Fruit fly (Drosophila melanogaster) whole organism, embryonic: ENCODE measurements around the gene cold.

Experiments
- Bdp1 ChIP-seq: fragments of 200-800 bp; sonication (Bioruptor generic); optimal IDR thresholded peaks from 3 replicates; lab custom pipeline; 2016; ENCODE audit warnings: missing biosample characterization, missing genetic modification characterization
- CG10267 ChIP-seq: fragments of 200-800 bp; sonication (Bioruptor generic); optimal IDR thresholded peaks from 2 replicates; lab custom pipeline; 2018; ENCODE audit warnings: missing biosample characterization, mild to moderate bottlenecking, missing genetic modification characterization, moderate library complexity
- CG10431 ChIP-seq: fragments of 200-800 bp; sonication (Bioruptor generic); optimal IDR thresholded peaks from 3 replicates; lab custom pipeline; 2018; ENCODE audit warnings: missing biosample characterization, mild to moderate bottlenecking, missing genetic modification characterization
- CG11247 ChIP-seq: fragments of 200-800 bp; sonication (Bioruptor generic); IDR thresholded peaks from 2 replicates; pipeline ENCODE4 v1.3.6; 2022; ENCODE audit warnings: missing biosample characterization, missing genetic modification characterization
- CG12391 ChIP-seq: fragments of 200-800 bp; sonication (Bioruptor generic); optimal IDR thresholded peaks from 3 replicates; lab custom pipeline; 2018; ENCODE audit warnings: missing biosample characterization, mild to moderate bottlenecking, missing genetic modification characterization, moderate library complexity
- CG12769 ChIP-seq: fragments of 200-800 bp; sonication (Bioruptor generic); optimal IDR thresholded peaks from 2 replicates; lab custom pipeline; 2019; ENCODE audit warnings: missing biosample characterization, mild to moderate bottlenecking, missing genetic modification characterization, moderate library complexity
- CG14050 ChIP-seq: fragments of 200-800 bp; sonication (Bioruptor generic); IDR thresholded peaks from 3 replicates; pipeline ENCODE4 v1.3.6; 2022; ENCODE audit warnings: missing biosample characterization, missing genetic modification characterization
- CG1647 ChIP-seq: fragments of 200-800 bp; sonication (Bioruptor generic); optimal IDR thresholded peaks from 3 replicates; lab custom pipeline; 2016; ENCODE audit warnings: missing biosample characterization, missing genetic modification characterization
- CG16815 ChIP-seq: fragments of 200-800 bp; sonication (Bioruptor generic); optimal IDR thresholded peaks from 3 replicates; lab custom pipeline; 2017; ENCODE audit warnings: missing biosample characterization, mild to moderate bottlenecking, missing genetic modification characterization
- CG17186 ChIP-seq: fragments of 200-800 bp; sonication (Bioruptor generic); optimal IDR thresholded peaks from 3 replicates; lab custom pipeline; 2017; ENCODE audit warnings: missing biosample characterization, missing genetic modification reagents, missing genetic modification characterization
- CG17829 ChIP-seq: fragments of 200-800 bp; optimal IDR thresholded peaks from 2 replicates; lab custom pipeline; 2019; ENCODE audit warnings: missing biosample characterization, mild to moderate bottlenecking, missing genetic modification characterization, moderate library complexity
- CG2199 ChIP-seq: fragments of 200-800 bp; sonication (Bioruptor generic); IDR thresholded peaks from 3 replicates; pipeline ENCODE4 v1.3.6; 2022; ENCODE audit warnings: missing biosample characterization, missing genetic modification characterization
- CG33213 ChIP-seq: fragments of 200-800 bp; sonication (Bioruptor generic); optimal IDR thresholded peaks from 3 replicates; lab custom pipeline; 2016; ENCODE audit warnings: missing biosample characterization, missing genetic modification characterization
- CG4404 ChIP-seq: fragments of 200-800 bp; sonication (Bioruptor generic); IDR thresholded peaks from 2 replicates; pipeline ENCODE4 v1.3.6; 2022; ENCODE audit warnings: missing biosample characterization, missing genetic modification characterization
- CG6175 ChIP-seq: fragments of 200-800 bp; sonication (Bioruptor generic); IDR thresholded peaks from 3 replicates; pipeline ENCODE4 v1.3.6; 2022; ENCODE audit warnings: missing biosample characterization, missing genetic modification characterization
- CG8290 ChIP-seq, 3 experiments: fragments of 200-800 bp; sonication (Bioruptor generic); optimal IDR thresholded peaks; 2 replicates each; lab custom pipeline; 2016 to 2019; ENCODE audit warnings: missing biosample characterization in 3 of 3, missing genetic modification characterization in 3 of 3, mild to moderate bottlenecking in 2 of 3, moderate library complexity in 1 of 3
- CG8478 ChIP-seq: fragments of >200 bp; optimal IDR thresholded peaks from 2 replicates; lab custom pipeline; 2018
- D19B ChIP-seq: fragments of 200-800 bp; sonication (Bioruptor generic); optimal IDR thresholded peaks from 2 replicates; lab custom pipeline; 2017; ENCODE audit warnings: missing biosample characterization, mild to moderate bottlenecking, missing genetic modification characterization
- Eip74EF ChIP-seq, 2 experiments: fragments of 200-800 bp in 1 of 2; fragments of >200 bp in 1 of 2; sonication (Bioruptor generic) in 1 of 2; optimal IDR thresholded peaks; 2 replicates each; lab custom pipeline; 2017 to 2019; ENCODE audit warnings: missing biosample characterization in 2 of 2, missing genetic modification characterization in 2 of 2, mild to moderate bottlenecking in 1 of 2, moderate library complexity in 1 of 2
- Jarid2 ChIP-seq: fragments of 200-800 bp; sonication (Bioruptor generic); optimal IDR thresholded peaks from 3 replicates; lab custom pipeline; 2017; ENCODE audit warnings: mild to moderate bottlenecking, missing biosample characterization, missing genetic modification reagents, missing genetic modification characterization
- MESR4 ChIP-seq: fragments of 200-800 bp; sonication (Bioruptor generic); optimal IDR thresholded peaks from 2 replicates; lab custom pipeline; 2018; ENCODE audit warnings: missing biosample characterization, mild to moderate bottlenecking, missing genetic modification characterization, moderate library complexity
- Pdp1 ChIP-seq, 2 experiments: fragments of 200-800 bp; sonication (Bioruptor generic); optimal IDR thresholded peaks; 3 replicates each; lab custom pipeline; 2016; ENCODE audit warnings: missing biosample characterization in 2 of 2, missing genetic modification characterization in 2 of 2, mild to moderate bottlenecking in 1 of 2, moderate library complexity in 1 of 2
- Sox100B ChIP-seq: fragments of 200-800 bp; sonication (Bioruptor generic); optimal IDR thresholded peaks from 3 replicates; lab custom pipeline; 2018; ENCODE audit warnings: missing biosample characterization, mild to moderate bottlenecking, missing genetic modification characterization
- Ssrp ChIP-seq: fragments of 200-800 bp; sonication (Bioruptor generic); optimal IDR thresholded peaks from 2 replicates; lab custom pipeline; 2018; ENCODE audit warnings: missing biosample characterization, mild to moderate bottlenecking, missing genetic modification characterization, moderate library complexity
- Taf1 ChIP-seq: fragments of 200-800 bp; sonication (Bioruptor generic); IDR thresholded peaks from 2 replicates; pipeline ENCODE4 v1.3.6; 2022; ENCODE audit warnings: missing biosample characterization, missing genetic modification characterization
- ab ChIP-seq: fragments of 200-800 bp; sonication (Bioruptor generic); optimal IDR thresholded peaks from 2 replicates; lab custom pipeline; 2016; ENCODE audit warnings: missing biosample characterization, missing genetic modification characterization
- ara ChIP-seq: fragments of 200-800 bp; sonication (Bioruptor generic); IDR thresholded peaks from 2 replicates; pipeline ENCODE4 v1.3.6; 2022; ENCODE audit warnings: missing biosample characterization, missing genetic modification characterization
- bbx ChIP-seq: fragments of 200-800 bp; sonication (Bioruptor generic); IDR thresholded peaks from 2 replicates; pipeline ENCODE4 v1.3.6; 2022; ENCODE audit warnings: missing biosample characterization, missing genetic modification characterization; ENCODE audit not compliant: partially characterized antibody
- bowl ChIP-seq: fragments of 200-800 bp; sonication (Bioruptor generic); IDR thresholded peaks from 2 replicates; pipeline ENCODE4 v1.3.6; 2022; ENCODE audit warnings: missing biosample characterization, missing genetic modification characterization
- caup ChIP-seq: fragments of 200-800 bp; sonication (Bioruptor generic); optimal IDR thresholded peaks from 3 replicates; lab custom pipeline; 2017; ENCODE audit warnings: missing biosample characterization, mild to moderate bottlenecking, missing genetic modification characterization, moderate library complexity; ENCODE audit not compliant: severe bottlenecking
- fd96Cb ChIP-seq: fragments of 200-800 bp; sonication (Bioruptor generic); optimal IDR thresholded peaks from 2 replicates; lab custom pipeline; 2018; ENCODE audit warnings: missing biosample characterization, mild to moderate bottlenecking, missing genetic modification characterization, moderate library complexity
- gsb-n ChIP-seq: fragments of 200-800 bp; sonication (Bioruptor generic); optimal IDR thresholded peaks from 3 replicates; lab custom pipeline; 2018; ENCODE audit warnings: missing biosample characterization, mild to moderate bottlenecking, missing genetic modification characterization
- hkb ChIP-seq, 2 experiments: fragments of 200-800 bp in 1 of 2; fragments of >200 bp in 1 of 2; sonication (Bioruptor generic) in 1 of 2; IDR thresholded peaks in 1 of 2; optimal IDR thresholded peaks in 1 of 2; 2 replicates each; pipeline versions ENCODE4 v1.3.6 to Lab custom; 2017 to 2022; ENCODE audit warnings: missing biosample characterization in 1 of 2, missing genetic modification characterization in 1 of 2
- mam ChIP-seq: fragments of 200-800 bp; sonication (Bioruptor generic); optimal IDR thresholded peaks from 3 replicates; lab custom pipeline; 2016; ENCODE audit warnings: missing biosample characterization, missing genetic modification characterization
- nerfin-1 ChIP-seq: fragments of 200-800 bp; sonication (Bioruptor generic); optimal IDR thresholded peaks from 3 replicates; lab custom pipeline; 2019; ENCODE audit warnings: missing biosample characterization, mild to moderate bottlenecking, missing genetic modification characterization, moderate library complexity
- nerfin-2 ChIP-seq: fragments of 200-800 bp; sonication (Bioruptor generic); IDR thresholded peaks from 2 replicates; pipeline ENCODE4 v1.3.6; 2022; ENCODE audit warnings: missing biosample characterization, missing genetic modification characterization; ENCODE audit not compliant: partially characterized antibody
- nmo ChIP-seq: fragments of 200-800 bp; sonication (Bioruptor generic); optimal IDR thresholded peaks from 2 replicates; lab custom pipeline; 2018; ENCODE audit warnings: missing biosample characterization, mild to moderate bottlenecking, missing genetic modification characterization, moderate library complexity
- nom ChIP-seq: fragments of 200-800 bp; sonication (Bioruptor generic); optimal IDR thresholded peaks from 2 replicates; lab custom pipeline; 2017; ENCODE audit warnings: missing biosample characterization, missing genetic modification characterization, mild to moderate bottlenecking, moderate library complexity, missing genetic modification reagents
- odd ChIP-seq: fragments of 200-800 bp; sonication (Bioruptor generic); optimal IDR thresholded peaks from 2 replicates; lab custom pipeline; 2017; ENCODE audit warnings: missing biosample characterization, mild to moderate bottlenecking, missing genetic modification characterization
- org-1 ChIP-seq: fragments of 200-800 bp; sonication (Bioruptor generic); optimal IDR thresholded peaks from 2 replicates; lab custom pipeline; 2017; ENCODE audit warnings: missing biosample characterization, missing genetic modification characterization
- prd ChIP-seq, 3 experiments: fragments of >200 bp in 2 of 3; fragments of 200-800 bp in 1 of 3; sonication (Bioruptor generic) in 1 of 3; optimal IDR thresholded peaks in 2 of 3; IDR thresholded peaks in 1 of 3; 2 replicates in 2 of 3; 3 replicates in 1 of 3; pipeline versions ENCODE4 v1.3.6 to Lab custom; 2017 to 2022; ENCODE audit warnings: missing biosample characterization in 1 of 3, missing genetic modification characterization in 1 of 3
- repo ChIP-seq: fragments of 200-800 bp; sonication (Bioruptor generic); optimal IDR thresholded peaks from 2 replicates; lab custom pipeline; 2016; ENCODE audit warnings: missing biosample characterization, missing genetic modification characterization
- sens ChIP-seq: fragments of 200-800 bp; sonication (Bioruptor generic); peaks from one replicate; lab custom pipeline; 2016; ENCODE audit warnings: missing biosample characterization, missing genetic modification characterization
- sqz ChIP-seq: fragments of 200-800 bp; sonication (Bioruptor generic); optimal IDR thresholded peaks from 3 replicates; lab custom pipeline; 2018; ENCODE audit warnings: missing biosample characterization, mild to moderate bottlenecking, missing genetic modification characterization
- stc ChIP-seq: fragments of 200-800 bp; sonication (Bioruptor generic); IDR thresholded peaks from 2 replicates; pipeline ENCODE4 v1.3.6; 2022; ENCODE audit warnings: missing biosample characterization, missing genetic modification characterization
- tll ChIP-seq, 2 experiments: fragments of 200-800 bp in 1 of 2; fragments of >200 bp in 1 of 2; sonication (Bioruptor generic) in 1 of 2; optimal IDR thresholded peaks; 2 replicates each; lab custom pipeline; 2017 to 2019; ENCODE audit warnings: missing biosample characterization in 2 of 2, missing genetic modification characterization in 2 of 2, mild to moderate bottlenecking in 1 of 2, moderate library complexity in 1 of 2
- wdn ChIP-seq: fragments of 200-800 bp; sonication (Bioruptor generic); IDR thresholded peaks from 2 replicates; pipeline ENCODE4 v1.3.6; 2022; ENCODE audit warnings: missing biosample characterization, missing genetic modification characterization
- wek ChIP-seq: fragments of 200-800 bp; sonication (Bioruptor generic); optimal IDR thresholded peaks from 3 replicates; lab custom pipeline; 2018; ENCODE audit warnings: missing biosample characterization, mild to moderate bottlenecking, missing genetic modification characterization, moderate library complexity

Gene cold

DNA sequence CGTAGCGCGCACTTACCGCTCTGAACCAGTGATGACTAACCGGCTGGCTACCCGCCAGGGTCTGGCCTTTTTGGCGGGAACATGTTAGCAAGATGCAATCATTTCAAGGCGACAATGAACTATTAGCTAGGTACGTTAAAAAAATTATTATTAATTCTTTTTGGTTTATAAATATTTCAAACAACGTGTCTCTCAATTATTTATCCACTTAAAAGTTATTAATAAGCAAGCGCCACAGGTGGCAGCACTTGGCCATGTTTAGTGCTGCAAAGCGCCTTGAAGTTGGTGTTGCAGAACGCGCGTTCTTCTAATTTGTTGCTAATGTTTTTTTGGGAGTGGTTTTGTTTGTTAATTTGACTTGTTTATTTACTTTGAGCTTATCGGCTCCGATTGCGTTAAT, at the start of gene cold, which contains the start of gene Ipk2 (continued):
- TF ChIP-seq Sox100B (GFP tag; lab: Kevin White, UChicago): no peak
- no peak for TF ChIP-seq CG8478
- no peak for TF ChIP-seq CG6175 (GFP tag; lab: Robert Waterston, UW)
- peak; percentile 69 for TF ChIP-seq CG8290 (GFP tag; optimal IDR thresholded peaks at IDR 0.05; lab: Kevin White, UChicago)
- peak in 1 of 2 experiments; percentile 23 for TF ChIP-seq CG8290 (tag; optimal IDR thresholded peaks at IDR 0.05; lab: Kevin White, UChicago)
- no peak for TF ChIP-seq bbx (GFP tag; lab: Robert Waterston, UW)
- TF ChIP-seq CG10431: peak; percentile 44
- TF ChIP-seq Bdp1 (GFP tag; lab: Kevin White, UChicago): peak; percentile 79
- TF ChIP-seq nmo (GFP tag; lab: Kevin White, UChicago): peak; percentile 90
- peak; percentile 12 to 46 for TF ChIP-seq tll (GFP tag; optimal IDR thresholded peaks at IDR 0.05; lab: Kevin White, UChicago)
- TF ChIP-seq stc (GFP tag; lab: Robert Waterston, UW): no peak
- no peak for TF ChIP-seq CG12769 (tag; lab: Kevin White, UChicago)
- TF ChIP-seq bowl (GFP tag; lab: Robert Waterston, UW): no peak
- peak; percentile 31 for TF ChIP-seq repo
- peak; percentile 70 for TF ChIP-seq nom (GFP tag; lab: Kevin White, UChicago)
- TF ChIP-seq Taf1 (GFP tag; lab: Robert Waterston, UW): peak; percentile 56; the same call in 1 of the 2 replicates
- TF ChIP-seq CG2199 (GFP tag; lab: Robert Waterston, UW): 0 out of 3 replicates have a peak, but pooled peaks have one; percentile 22
- TF ChIP-seq nerfin-1 (tag; lab: Kevin White, UChicago): peak; percentile 64
- peak; percentile 80 for TF ChIP-seq CG4404
- TF ChIP-seq Ssrp (tag; lab: Kevin White, UChicago): peak; percentile 72
- peak; percentile 1 for TF ChIP-seq Jarid2 (GFP tag; lab: Kevin White, UChicago)
- TF ChIP-seq org-1 (GFP tag; lab: Kevin White, UChicago): peak; percentile 48
- no peak for TF ChIP-seq wek
- no peak for TF ChIP-seq prd (optimal IDR thresholded peaks at IDR 0.05; lab: Kevin White, UChicago)
- peak; percentile 82 for TF ChIP-seq prd (GFP tag; IDR thresholded peaks at IDR 0.05; lab: Robert Waterston, UW)
- TF ChIP-seq ara: peak; percentile 55
- peak; percentile 80 for TF ChIP-seq CG16815 (GFP tag; lab: Kevin White, UChicago)
- peak; percentile 67 for TF ChIP-seq ab (GFP tag; lab: Kevin White, UChicago)
- no peak for TF ChIP-seq Eip74EF (GFP tag; optimal IDR thresholded peaks at IDR 0.05; lab: Kevin White, UChicago)
- no peak for TF ChIP-seq odd (GFP tag; lab: Kevin White, UChicago)
- TF ChIP-seq CG17186 (GFP tag; lab: Kevin White, UChicago): peak; percentile 94
- TF ChIP-seq CG1647 (GFP tag; lab: Kevin White, UChicago): peak; percentile 75
- TF ChIP-seq CG33213 (GFP tag; lab: Kevin White, UChicago): peak; percentile 78
- peak; percentile 45 for TF ChIP-seq MESR4 (GFP tag; lab: Kevin White, UChicago)
- TF ChIP-seq CG11247 (GFP tag; lab: Robert Waterston, UW): peak; percentile 64
- peak; percentile 99 for TF ChIP-seq CG10267
- TF ChIP-seq D19B (GFP tag; lab: Kevin White, UChicago): peak; percentile 65
- no peak for TF ChIP-seq gsb-n (tag; lab: Kevin White, UChicago)
- peak; percentile 13; the same call in 1 of the 2 replicates for TF ChIP-seq nerfin-2
- TF ChIP-seq mam: peak; percentile 89
- peak; percentile 50 for TF ChIP-seq fd96Cb
- peak; percentile 57; the same call in 2 of the 3 replicates for TF ChIP-seq CG14050
- peak; percentile 87 for TF ChIP-seq caup
- TF ChIP-seq Pdp1 (GFP tag; optimal IDR thresholded peaks at IDR 0.05; lab: Kevin White, UChicago): peak in 1 of 2 experiments; percentile 81
- TF ChIP-seq wdn (GFP tag; lab: Robert Waterston, UW): peak; percentile 59
- no peak for TF ChIP-seq sqz
- TF ChIP-seq hkb (optimal IDR thresholded peaks at IDR 0.05; lab: Kevin White, UChicago): peak; percentile 92
- TF ChIP-seq hkb (GFP tag; IDR thresholded peaks at IDR 0.05; lab: Robert Waterston, UW): peak; percentile 67
- peak; percentile 77 for TF ChIP-seq CG17829 (tag; lab: Kevin White, UChicago)
- peak; percentile 96 for TF ChIP-seq sens (GFP tag; lab: Kevin White, UChicago)
- TF ChIP-seq CG12391 (tag; lab: Kevin White, UChicago): peak; percentile 84
